Worm (Caenorhabditis elegans) whole organism, young adult: Measurements from ENCODE around the gene Y70C5A.2.

Experiments
- ama-1 ChIP-seq, 3 experiments: fragments of 150-350 bp in 1 of 3; sonication (generic microtip) in 2 of 3; optimal IDR thresholded peaks; 2 replicates each; lab custom pipeline; 2014 to 2018; ENCODE audit warnings: missing biosample characterization in 2 of 3, missing genetic modification characterization in 2 of 3, missing genetic modification reagents in 2 of 3
- athp-1 ChIP-seq: sonication (generic microtip); optimal IDR thresholded peaks from 2 replicates; lab custom pipeline; 2017; ENCODE audit warnings: mild to moderate bottlenecking, missing genetic modification characterization, missing compliant biosample characterization
- ceh-58 ChIP-seq: fragments of 200-800 bp; sonication (Bioruptor generic); IDR thresholded peaks from 2 replicates; pipeline ENCODE4 v1.3.6; 2022; ENCODE audit warnings: missing genetic modification characterization, missing compliant biosample characterization
- madf-3 ChIP-seq: fragments of 200-800 bp; sonication (Bioruptor generic); IDR thresholded peaks from 2 replicates; pipeline ENCODE4 v1.3.6; 2022; ENCODE audit warnings: missing genetic modification reagents, missing genetic modification characterization, missing compliant biosample characterization
- mcd-1 ChIP-seq: fragments of 200-800 bp; sonication (Bioruptor generic); IDR thresholded peaks from 2 replicates; pipeline ENCODE4 v1.3.6; 2022; ENCODE audit warnings: missing genetic modification reagents, missing genetic modification characterization, missing compliant biosample characterization
- nhr-179 ChIP-seq: sonication (generic microtip); optimal IDR thresholded peaks from 2 replicates; lab custom pipeline; 2016; ENCODE audit warnings: mild to moderate bottlenecking, missing genetic modification characterization, missing compliant biosample characterization
- sdz-38 ChIP-seq: sonication (generic microtip); optimal IDR thresholded peaks from 2 replicates; lab custom pipeline; 2016; ENCODE audit warnings: missing genotype, missing genetic modification characterization, missing compliant biosample characterization
- snpc-3.4 ChIP-seq: sonication (generic microtip); optimal IDR thresholded peaks from 2 replicates; lab custom pipeline; 2017; ENCODE audit warnings: missing genetic modification characterization, mild to moderate bottlenecking, missing compliant biosample characterization, antibody characterized with exemption, moderate library complexity, missing genotype, missing genetic modification reagents
- somi-1 ChIP-seq: fragments of 200-800 bp; sonication (Bioruptor generic); optimal IDR thresholded peaks from 2 replicates; lab custom pipeline; 2018; ENCODE audit warnings: mild to moderate bottlenecking, missing genetic modification characterization, missing compliant biosample characterization
- zim-3 ChIP-seq: sonication (generic microtip); optimal IDR thresholded peaks from 2 replicates; lab custom pipeline; 2017; ENCODE audit warnings: mild to moderate bottlenecking, missing genetic modification characterization, moderate library complexity, missing compliant biosample characterization

DNA sequence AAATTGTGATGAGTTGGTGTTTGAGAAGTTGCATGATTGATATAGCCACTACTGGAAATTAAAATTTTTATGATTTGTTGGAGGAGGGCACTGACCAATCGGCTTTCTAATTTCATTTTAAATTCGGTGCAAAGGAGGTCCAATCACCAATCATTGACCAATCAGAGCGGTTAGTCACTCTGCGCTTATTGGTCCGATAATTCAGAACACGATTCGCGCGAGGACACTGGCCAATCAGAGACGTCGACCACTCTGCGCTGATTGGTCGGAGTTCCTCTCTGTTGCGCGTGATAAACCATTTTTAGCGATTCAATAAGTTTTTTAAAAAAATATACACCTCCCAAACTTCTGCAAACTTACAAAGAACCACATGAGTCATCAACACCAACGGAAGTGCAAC is 23.2 kb downstream of the Y70C5A.2 start:
- TF ChIP-seq ama-1 (optimal IDR thresholded peaks at IDR 0.05; lab: Kevin White, UChicago) (no peak), ama-1 (GFP tag; optimal IDR thresholded peaks at IDR 0.05; lab: Kevin White, UChicago) (no peak), ceh-58 (GFP tag; lab: Robert Waterston, UW) (no peak), mcd-1 (GFP tag; lab: Robert Waterston, UW) (no peak), somi-1 (GFP tag; lab: Kevin White, UChicago) (no peak), sdz-38 (tag; lab: Kevin White, UChicago) (no peak), zim-3 (tag; lab: Kevin White, UChicago) (no peak), nhr-179 (tag; lab: Kevin White, UChicago) (no peak), athp-1 (tag; lab: Kevin White, UChicago) (no peak), madf-3 (GFP tag; lab: Robert Waterston, UW) (no peak), snpc-3.4 (tag; lab: Kevin White, UChicago) (no peak)
